Fruit fly (Drosophila melanogaster): ENCODE results near the gene CG33642.

The CG33642 gene

DNA sequence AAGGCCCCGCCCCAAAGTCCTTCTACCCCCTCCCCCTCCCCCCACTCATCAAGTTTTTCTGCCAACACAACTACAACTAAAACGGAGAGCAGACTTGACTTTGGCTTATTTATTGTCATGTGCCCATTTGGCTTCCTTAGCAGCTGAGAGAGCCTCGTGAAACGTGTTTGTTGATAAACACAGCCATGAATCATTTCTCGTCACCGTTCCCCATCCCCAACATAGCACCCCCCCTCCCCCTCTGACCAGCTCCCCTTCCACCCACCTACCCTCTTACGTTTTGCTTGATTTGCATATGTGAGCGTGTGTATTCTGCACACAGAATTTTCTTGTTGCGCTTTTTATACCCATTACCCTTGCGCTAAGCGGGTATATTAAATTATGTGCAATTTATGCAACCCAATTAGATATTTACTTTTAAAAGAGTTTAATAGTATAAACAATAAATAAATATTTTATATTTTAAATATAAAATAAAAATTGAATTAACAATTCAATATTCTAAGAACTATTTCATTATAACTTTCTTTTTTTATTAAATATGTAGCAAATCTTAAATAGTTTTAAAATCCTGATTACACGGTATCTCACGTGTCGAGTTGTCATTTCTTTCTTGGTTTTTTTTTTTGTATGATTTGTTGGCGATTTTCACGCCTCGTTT is 42.1 kb downstream of the CG33642 start:
- TF ChIP-seq insv (optimal IDR thresholded peaks at IDR 0.05) (no peak), Myc (optimal IDR thresholded peaks at IDR 0.05) (no peak), Sin3A (optimal IDR thresholded peaks at IDR 0.05) (no peak), psq (optimal IDR thresholded peaks at IDR 0.05) (no peak), h (optimal IDR thresholded peaks at IDR 0.05) (no peak), ttk (optimal IDR thresholded peaks at IDR 0.05) (no peak)
